Worm (Caenorhabditis elegans) whole organism, L4 larva: ENCODE results near the gene fbxb-13.

Experiments used
- ama-1 ChIP-seq: fragments of 150-350 bp; optimal IDR thresholded peaks from 2 replicates; lab custom pipeline; 2014; ENCODE audit warnings: inconsistent platforms, mixed read lengths
- lin-39 ChIP-seq: fragments of 150-350 bp; optimal IDR thresholded peaks from 2 replicates; lab custom pipeline; 2014; ENCODE audit warnings: missing biosample characterization, missing genetic modification reagents, missing genetic modification characterization
- mdl-1 ChIP-seq, 2 experiments: fragments of 150-350 bp in 1 of 2; sonication (generic microtip) in 1 of 2; optimal IDR thresholded peaks; 2 replicates each; lab custom pipeline; 2014 to 2017; ENCODE audit warnings: missing biosample characterization in 2 of 2, missing genetic modification characterization in 2 of 2
- snpc-4 ChIP-seq: fragments of 150-350 bp; optimal IDR thresholded peaks from 2 replicates; lab custom pipeline; 2014; ENCODE audit warnings: missing biosample characterization, missing genetic modification characterization
- zag-1 ChIP-seq: fragments of 150-350 bp; optimal IDR thresholded peaks from 2 replicates; lab custom pipeline; 2014; ENCODE audit warnings: missing biosample characterization, missing genetic modification characterization
- ztf-7 ChIP-seq: fragments of 150-350 bp; optimal IDR thresholded peaks from 2 replicates; lab custom pipeline; 2014; ENCODE audit warnings: missing biosample characterization, missing genetic modification characterization

DNA sequence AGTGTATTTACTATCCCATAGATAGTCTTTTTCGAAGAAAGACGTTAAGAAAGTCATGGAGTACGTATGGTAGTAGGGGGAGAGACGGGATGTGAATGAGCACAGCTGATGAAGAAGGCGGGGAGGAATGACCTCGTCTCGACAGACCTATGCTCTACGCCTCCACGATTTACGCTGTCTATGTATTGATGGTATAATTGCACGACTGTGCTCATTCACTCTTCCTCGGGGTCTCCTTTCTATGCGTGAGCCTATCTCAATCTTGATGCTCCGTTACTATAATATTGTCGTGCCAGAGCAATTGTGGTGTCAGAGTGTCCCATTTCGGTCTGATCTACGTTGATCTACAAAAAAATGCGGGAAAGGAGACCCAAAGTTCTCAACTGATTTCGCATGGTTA is 1.9 kb upstream of the fbxb-13 start, which contains the start of gene C08F1.10:
- TF ChIP-seq ama-1 (no peak), ztf-7 (no peak), mdl-1 (tag; optimal IDR thresholded peaks at IDR 0.05; lab: Kevin White, UChicago) (no peak), lin-39 (no peak), snpc-4 (no peak), zag-1 (tag; lab: Kevin White, UChicago) (no peak)
